Fruit fly (Drosophila melanogaster): ENCODE measurements around the gene CG31457.
A peak's percentile ranks its signal among the peaks of the same experiment; 100 is the strongest.

- TF ChIP-seq Hr51 (GFP tag; optimal IDR thresholded peaks at IDR 0.05) (no peak), otp (GFP tag; IDR thresholded peaks at IDR 0.05) (no peak), slp2 (GFP tag; optimal IDR thresholded peaks at IDR 0.05) (no peak), pan (optimal IDR thresholded peaks at IDR 0.05) (no peak), pan (GFP tag; optimal IDR thresholded peaks at IDR 0.05 in 1 of 2, IDR thresholded peaks at IDR 0.05 in 1 of 2) (peak in 1 of 2 experiments; percentile 9), chinmo (GFP tag; IDR thresholded peaks at IDR 0.05; ENCODE audit: partially characterized antibody) (no peak), dm (GFP tag; optimal IDR thresholded peaks at IDR 0.05) (no peak), Kr (GFP tag; optimal IDR thresholded peaks at IDR 0.05) (no peak), CG6254 (GFP tag; optimal IDR thresholded peaks at IDR 0.05) (no peak)
Observed at dm6 chr3R:23134690-23135089, 6.9 kb upstream of the CG31457 start.
